Fruit fly (Drosophila melanogaster) Kc167 (cell line): ENCODE measurements around the gene Ddr.

Source experiments
- Myc ChIP-seq: fragments of >200 bp; optimal IDR thresholded peaks from 2 replicates; lab custom pipeline; 2017; ENCODE audit warnings: missing external identifiers
- Sin3A ChIP-seq: fragments of >200 bp; optimal IDR thresholded peaks from 2 replicates; lab custom pipeline; 2018; ENCODE audit warnings: missing external identifiers
- h ChIP-seq: fragments of >200 bp; optimal IDR thresholded peaks from 3 replicates; lab custom pipeline; 2018; ENCODE audit warnings: missing external identifiers
- insv ChIP-seq: fragments of >200 bp; optimal IDR thresholded peaks from 3 replicates; lab custom pipeline; 2018; ENCODE audit warnings: missing external identifiers
- psq ChIP-seq: fragments of >200 bp; optimal IDR thresholded peaks from 2 replicates; lab custom pipeline; 2017; ENCODE audit warnings: missing external identifiers
- ttk ChIP-seq: sonication (Bioruptor generic); optimal IDR thresholded peaks from 2 replicates; lab custom pipeline; 2017; ENCODE audit warnings: missing external identifiers

The Ddr gene

DNA sequence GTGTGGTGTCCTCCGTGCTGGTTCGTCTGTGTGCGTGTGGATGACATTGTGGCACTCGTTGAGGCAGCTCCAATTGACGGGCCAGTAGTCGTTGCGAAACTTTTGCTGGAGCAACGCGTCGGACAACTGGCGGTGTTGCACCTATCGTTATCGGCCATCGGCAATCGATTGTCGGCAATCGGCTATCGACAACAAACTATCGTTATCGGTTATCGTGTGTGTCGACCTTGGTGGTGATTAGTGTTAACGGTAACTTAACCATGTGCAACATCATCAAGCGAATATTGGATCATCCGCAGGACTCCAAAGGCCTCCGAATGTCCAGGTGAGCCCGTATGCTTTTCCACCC lies at the start of gene Ddr:
TSS of gene Ddr (plus strand) at position 119 of the 349 bp plus-strand sequence.
- TF ChIP-seq insv (no peak), h (no peak), psq (lab: Kevin White, UChicago) (no peak), ttk (lab: Kevin White, UChicago) (no peak), Myc (lab: Kevin White, UChicago) (no peak), Sin3A (no peak)

DNA sequence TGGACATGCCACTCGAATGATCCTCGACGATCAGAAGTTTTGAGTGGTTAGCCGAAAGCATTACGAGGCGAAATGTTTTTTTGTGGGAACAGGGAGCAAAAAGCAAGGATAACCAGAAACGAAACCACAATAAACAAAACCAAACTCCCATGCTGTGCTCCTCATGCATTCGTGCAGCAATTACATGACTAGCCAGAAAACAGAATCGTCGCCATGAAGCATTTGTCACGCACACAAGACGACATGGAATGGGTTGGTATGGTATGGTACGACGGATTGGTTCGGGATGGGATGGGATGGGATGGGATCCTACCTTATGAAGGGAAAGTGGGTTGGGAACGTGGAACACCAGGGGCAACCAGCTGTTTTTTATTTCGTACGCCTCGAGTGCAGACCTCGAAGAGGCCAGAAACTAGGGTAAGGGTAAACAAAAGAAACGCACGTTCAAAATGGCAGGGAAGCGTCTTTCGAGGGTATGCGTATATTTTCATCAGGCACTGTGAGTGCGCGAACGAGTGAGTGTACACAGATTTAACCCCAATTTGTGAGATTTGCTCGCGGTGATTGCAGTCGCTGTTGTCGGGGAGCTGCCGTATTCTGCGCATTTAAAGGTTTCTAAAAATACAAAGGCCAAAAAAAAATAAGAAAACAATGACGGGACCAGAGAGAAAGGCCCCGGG lies 48.2 kb upstream of the Ddr start:
- TF ChIP-seq Sin3A (no peak), Myc (lab: Kevin White, UChicago) (no peak), insv (no peak), ttk (lab: Kevin White, UChicago) (no peak), psq (lab: Kevin White, UChicago) (no peak), h (no peak)

DNA sequence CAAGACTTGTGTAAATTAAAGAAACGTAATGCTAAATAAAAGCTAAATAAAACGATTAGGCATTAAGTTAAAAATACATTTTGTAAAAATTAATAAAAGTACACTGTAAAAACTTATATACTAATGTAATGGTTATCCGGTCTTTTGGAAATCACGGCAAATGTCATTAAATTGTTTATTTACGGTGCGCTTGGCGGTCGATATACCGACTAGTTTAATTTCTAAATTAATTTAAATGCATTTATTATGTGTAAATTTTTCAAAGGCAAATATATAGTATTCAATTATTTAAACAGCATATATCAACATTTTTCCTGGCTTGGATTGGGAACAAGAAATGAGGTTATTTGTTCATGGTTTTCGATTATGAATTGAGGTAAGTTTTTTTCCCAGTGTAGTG lies 42.1 kb upstream of the Ddr start:
- TF ChIP-seq ttk (lab: Kevin White, UChicago): no peak
- TF ChIP-seq psq (lab: Kevin White, UChicago): no peak
- no peak for TF ChIP-seq h
- TF ChIP-seq Myc (lab: Kevin White, UChicago): no peak
- TF ChIP-seq Sin3A: no peak
- TF ChIP-seq insv: no peak

DNA sequence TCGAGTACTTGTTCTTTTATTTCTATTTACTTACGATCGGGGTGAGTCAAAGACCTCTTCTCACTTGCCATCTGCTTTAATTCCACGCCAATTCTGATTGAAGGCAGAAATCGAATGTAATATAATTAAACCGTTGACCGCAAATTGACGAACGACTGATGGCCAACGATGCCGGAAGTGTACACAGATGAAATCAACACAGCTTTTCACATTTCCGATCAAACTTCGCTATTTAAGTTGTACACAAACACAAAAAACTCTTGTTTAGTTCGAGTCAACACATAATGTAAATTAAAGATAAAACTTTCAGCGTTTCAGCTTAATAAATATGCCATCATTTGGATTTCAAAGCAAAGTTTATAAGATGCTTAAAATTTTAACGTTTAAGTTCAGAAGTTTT lies 41.4 kb upstream of the Ddr start:
- TF ChIP-seq Myc (lab: Kevin White, UChicago) (no peak), insv (no peak), ttk (lab: Kevin White, UChicago) (no peak), Sin3A (no peak), h (no peak), psq (lab: Kevin White, UChicago) (no peak)

DNA sequence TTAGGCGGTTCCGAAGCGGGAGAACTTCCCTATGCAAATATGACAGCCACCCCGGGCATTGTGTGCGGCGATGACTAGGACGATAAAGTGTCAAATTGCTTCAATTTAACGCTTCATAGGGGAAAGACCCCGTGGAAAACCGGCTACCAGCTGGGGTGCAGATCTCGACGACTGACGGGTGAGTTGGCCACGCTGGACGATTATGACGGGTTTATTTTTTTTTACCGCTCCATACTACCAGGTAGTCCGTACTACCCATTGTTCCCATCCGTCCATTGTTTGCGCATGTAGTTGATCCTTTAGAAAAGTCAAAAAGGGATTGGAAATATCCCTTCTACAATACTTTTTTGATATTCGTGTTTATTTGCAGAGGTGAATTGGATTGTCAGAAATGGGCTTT lies 39.4 kb upstream of the Ddr start:
- no peak for TF ChIP-seq h
- TF ChIP-seq psq (lab: Kevin White, UChicago): no peak
- no peak for TF ChIP-seq Myc (lab: Kevin White, UChicago)
- no peak for TF ChIP-seq insv
- no peak for TF ChIP-seq Sin3A
- TF ChIP-seq ttk (lab: Kevin White, UChicago): no peak

DNA sequence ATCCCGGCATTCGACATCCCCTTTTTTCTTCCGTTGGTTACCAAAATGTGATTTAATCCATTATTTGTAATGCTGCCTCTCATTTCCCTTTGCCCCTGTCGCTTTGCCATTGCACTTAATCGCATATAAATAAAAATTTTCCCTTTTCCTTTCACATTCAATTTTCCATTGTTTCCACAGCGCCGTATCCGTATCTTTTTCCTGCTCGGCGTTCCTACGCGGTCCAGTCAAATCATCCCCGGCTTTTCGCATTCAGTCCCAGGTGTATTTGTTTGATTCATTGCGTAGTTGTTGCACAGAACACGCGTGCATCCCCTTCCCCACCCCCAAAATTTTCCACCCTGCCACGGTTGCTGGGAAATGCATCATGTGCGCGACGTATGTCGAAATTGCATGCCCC lies 37.0 kb upstream of the Ddr start:
- no peak for TF ChIP-seq insv
- TF ChIP-seq Sin3A: no peak
- TF ChIP-seq psq (lab: Kevin White, UChicago): no peak
- no peak for TF ChIP-seq h
- no peak for TF ChIP-seq ttk (lab: Kevin White, UChicago)
- TF ChIP-seq Myc (lab: Kevin White, UChicago): no peak

DNA sequence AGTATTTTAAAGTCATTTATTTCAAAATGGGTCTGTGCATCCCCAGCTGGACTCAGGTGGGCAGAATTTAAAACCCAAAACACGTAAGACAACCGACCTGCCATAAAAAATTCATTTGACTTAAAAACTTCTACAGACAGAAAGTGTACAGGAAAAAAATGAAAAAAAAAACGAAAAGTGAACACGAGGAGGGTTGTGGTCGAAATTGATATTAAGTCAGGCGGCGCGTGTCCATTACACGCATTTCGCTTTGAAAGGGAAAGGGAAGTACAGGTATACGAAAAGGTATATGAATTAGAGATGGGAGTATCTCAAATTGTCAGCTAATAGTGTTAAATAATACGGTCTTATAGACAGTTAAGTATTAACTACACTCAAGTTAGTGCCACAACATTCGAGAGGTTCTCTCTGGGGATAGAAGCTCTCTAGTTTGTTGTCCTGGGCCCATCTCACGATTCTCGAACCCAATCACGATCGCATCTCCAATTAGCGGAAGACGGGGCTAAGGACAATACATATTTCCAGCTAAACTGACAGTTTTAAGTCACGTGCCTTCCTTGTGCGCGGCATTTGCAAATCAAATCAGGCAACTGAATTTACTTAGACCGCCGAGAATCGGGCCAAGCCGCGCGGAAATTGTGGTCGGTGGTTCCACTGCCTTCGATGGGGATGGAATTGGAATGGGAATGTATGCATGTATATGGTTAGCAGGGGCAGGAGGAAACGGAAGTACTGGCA lies 34.1 kb upstream of the Ddr start:
- TF ChIP-seq Sin3A: no peak

DNA sequence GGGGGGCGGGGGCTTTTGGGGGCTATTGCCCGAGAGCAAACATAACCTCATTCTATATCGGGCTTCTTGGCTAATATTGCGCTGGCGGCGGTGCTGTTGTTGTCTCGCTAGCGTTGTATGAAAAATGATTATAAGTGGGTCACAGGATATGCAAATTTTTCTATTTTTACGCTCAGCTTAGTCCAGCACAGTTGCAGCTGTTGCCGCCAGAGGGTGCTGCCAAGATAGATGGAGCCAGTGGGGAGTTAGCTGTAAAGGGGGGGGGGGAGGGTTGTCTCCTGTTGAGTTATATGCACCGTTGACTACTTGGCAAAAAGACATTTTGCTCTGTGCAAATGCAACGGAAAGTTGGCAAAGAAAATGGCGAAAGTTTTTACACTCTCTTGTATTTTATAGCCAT lies 32.0 kb upstream of the Ddr start:
- TF ChIP-seq ttk (lab: Kevin White, UChicago) (no peak), insv (no peak), Sin3A (no peak), h (no peak), psq (lab: Kevin White, UChicago) (no peak), Myc (lab: Kevin White, UChicago) (no peak)

DNA sequence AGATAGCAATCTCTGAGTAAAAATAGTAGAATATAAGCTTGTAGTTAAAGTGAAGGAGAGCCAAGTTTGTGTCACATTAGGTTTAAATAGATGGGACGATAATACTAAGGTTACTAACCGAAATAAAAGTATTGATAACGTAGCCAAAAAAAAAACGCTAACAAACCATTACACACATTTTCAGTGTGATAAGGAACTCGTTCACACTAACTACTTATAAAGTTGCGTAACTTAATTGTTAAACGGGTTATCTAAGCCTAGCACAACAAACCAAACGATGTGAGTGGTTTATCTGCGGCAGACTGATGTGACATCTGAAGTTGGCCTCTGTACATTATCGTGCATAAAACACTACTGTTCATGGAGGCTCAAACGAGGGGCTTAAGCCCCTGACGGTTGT lies 28.7 kb upstream of the Ddr start:
- TF ChIP-seq Sin3A: no peak
- TF ChIP-seq psq (lab: Kevin White, UChicago): no peak
- no peak for TF ChIP-seq ttk (lab: Kevin White, UChicago)
- TF ChIP-seq Myc (lab: Kevin White, UChicago): no peak
- no peak for TF ChIP-seq insv
- TF ChIP-seq h: no peak

DNA sequence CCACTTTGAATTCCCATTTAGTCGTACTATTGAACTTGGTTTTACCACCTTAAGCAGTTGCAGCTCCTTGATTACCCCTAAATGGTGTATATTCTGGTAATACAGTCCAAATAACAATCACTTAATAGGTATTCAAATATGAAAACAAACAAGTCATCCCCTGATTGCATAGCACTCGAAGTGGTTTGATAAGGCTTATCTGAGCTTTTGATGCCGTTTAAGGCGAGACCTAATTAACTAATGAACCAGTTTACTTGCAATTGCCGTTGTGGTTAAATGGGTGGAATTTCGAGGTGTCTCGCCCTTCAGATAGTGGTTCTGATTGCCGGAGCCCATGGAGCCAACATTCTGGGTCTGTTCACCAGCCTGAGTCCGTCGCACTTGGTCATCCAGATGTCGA lies 28.1 kb upstream of the Ddr start, which contains the start of gene Ugt37B1:
TSS of gene Ugt37B1 (plus strand) at position 246 of the 400 bp plus-strand sequence.
- TF ChIP-seq Sin3A: no peak
- TF ChIP-seq insv: no peak
- TF ChIP-seq h: no peak
- no peak for TF ChIP-seq Myc (lab: Kevin White, UChicago)
- TF ChIP-seq psq (lab: Kevin White, UChicago): no peak
- TF ChIP-seq ttk (lab: Kevin White, UChicago): no peak

DNA sequence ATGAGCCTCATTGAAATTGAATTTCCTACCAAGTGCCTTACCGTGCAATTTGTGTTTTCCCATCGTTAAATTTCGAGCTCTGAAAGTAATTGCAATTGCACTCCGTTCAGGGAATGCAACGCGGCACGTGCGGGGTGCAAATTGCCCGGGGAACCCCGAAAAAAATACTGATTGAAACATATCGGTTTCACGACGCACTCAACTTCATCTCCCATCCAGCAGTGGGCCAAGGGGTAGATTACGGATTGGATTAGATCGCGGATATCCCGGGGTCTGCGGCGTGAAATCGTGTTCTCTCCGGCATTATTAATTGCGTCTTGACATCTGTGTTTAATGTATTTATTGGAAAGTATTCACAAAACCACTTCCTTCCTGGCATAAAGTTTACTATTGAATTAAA lies 24.4 kb upstream of the Ddr start:
- TF ChIP-seq h: no peak
- no peak for TF ChIP-seq insv
- TF ChIP-seq psq (lab: Kevin White, UChicago): no peak
- TF ChIP-seq Myc (lab: Kevin White, UChicago): no peak
- TF ChIP-seq ttk (lab: Kevin White, UChicago): no peak
- TF ChIP-seq Sin3A: no peak

DNA sequence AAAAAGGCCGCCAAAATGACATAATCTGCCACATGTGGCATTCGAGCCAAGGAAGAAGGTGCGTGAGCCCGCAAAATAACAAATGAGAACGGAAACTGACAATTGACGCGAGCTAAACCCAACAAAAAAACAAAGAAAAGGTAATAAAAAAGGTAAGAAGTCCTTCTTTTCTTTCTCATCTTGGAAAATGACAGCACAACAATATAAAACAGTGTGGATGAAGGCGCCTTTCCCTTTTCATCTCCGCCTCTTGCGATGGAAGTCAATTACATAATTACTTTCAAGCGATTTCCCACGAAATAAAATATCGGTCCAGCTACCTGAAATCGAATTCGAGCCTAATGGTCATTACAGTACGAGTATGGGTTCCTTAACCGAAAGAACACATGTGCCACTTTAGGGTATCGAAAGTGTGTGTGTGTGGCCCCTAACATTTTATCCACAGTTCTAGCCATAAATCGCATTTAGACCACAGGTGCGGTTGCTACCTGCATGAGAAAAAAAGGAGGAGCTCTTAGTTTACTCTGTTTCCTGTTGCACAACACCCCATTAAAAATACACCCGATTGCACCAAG lies 23.7 kb upstream of the Ddr start:
- TF ChIP-seq ttk (lab: Kevin White, UChicago) (no peak), insv (no peak), Myc (lab: Kevin White, UChicago) (no peak), psq (lab: Kevin White, UChicago) (no peak), Sin3A (no peak), h (no peak)

DNA sequence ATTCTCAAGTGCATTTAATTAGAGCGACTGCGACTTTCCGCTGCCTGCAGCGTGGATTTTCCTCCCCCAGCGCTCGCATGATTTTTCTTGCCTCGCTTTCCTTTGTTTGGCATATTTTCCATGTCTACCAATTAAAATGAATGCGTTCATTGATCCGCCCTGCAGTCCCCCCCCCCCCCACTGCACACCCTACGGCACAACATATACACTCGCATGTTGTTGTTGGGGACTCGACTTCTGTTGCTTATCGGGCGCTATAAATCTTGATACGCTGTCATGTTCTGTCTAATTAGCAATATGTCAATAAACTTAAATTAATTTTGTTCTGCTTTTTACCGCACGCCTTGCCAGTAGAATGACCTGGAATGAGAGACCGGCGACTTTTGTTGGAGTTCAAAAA lies 16.5 kb upstream of the Ddr start:
- TF ChIP-seq Sin3A: no peak
- no peak for TF ChIP-seq h
- TF ChIP-seq psq (lab: Kevin White, UChicago): no peak
- no peak for TF ChIP-seq Myc (lab: Kevin White, UChicago)
- TF ChIP-seq ttk (lab: Kevin White, UChicago): no peak
- no peak for TF ChIP-seq insv
